Worm (Caenorhabditis elegans): ENCODE data around the gene F59A7.5.

DNA sequence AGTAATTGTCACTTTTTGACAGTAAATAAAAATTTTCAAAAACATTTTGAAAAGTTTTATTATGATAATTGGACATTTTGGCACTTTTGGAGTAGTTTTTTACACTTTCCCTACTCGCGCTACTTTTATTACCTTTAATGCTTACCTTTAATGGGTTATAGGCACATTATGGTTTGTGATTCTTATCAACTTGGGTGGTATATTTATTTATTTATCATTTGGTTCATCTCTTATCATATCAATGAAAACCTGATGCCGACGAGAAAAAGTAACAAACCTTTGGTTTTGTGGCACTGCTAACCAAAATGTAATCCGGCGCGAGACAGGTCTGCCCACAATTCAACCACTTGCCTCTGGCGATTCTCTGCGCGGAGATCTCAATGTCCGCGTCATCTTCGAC is 24.1 kb upstream of the F59A7.5 start:
- TF ChIP-seq lin-13 (GFP tag; optimal IDR thresholded peaks at IDR 0.05): no peak
- no peak for TF ChIP-seq nhr-237 (tag; optimal IDR thresholded peaks at IDR 0.05)
- TF ChIP-seq snpc-4 (tag; optimal IDR thresholded peaks at IDR 0.05): no peak
- no peak for TF ChIP-seq fkh-10 (GFP tag; optimal IDR thresholded peaks at IDR 0.05)
- TF ChIP-seq zag-1 (tag; optimal IDR thresholded peaks at IDR 0.05): no peak
- no peak for TF ChIP-seq lin-15B (tag; optimal IDR thresholded peaks at IDR 0.05)
- TF ChIP-seq rnt-1 (tag; optimal IDR thresholded peaks at IDR 0.05): no peak
- no peak for TF ChIP-seq nhr-77 (tag; optimal IDR thresholded peaks at IDR 0.05)
